Fruit fly (Drosophila melanogaster) whole organism, embryonic: ENCODE measurements around the gene CG17239.

Experiments used
- Adf1 ChIP-seq: fragments of 200-800 bp; sonication (Bioruptor generic); IDR thresholded peaks from 2 replicates; pipeline ENCODE4 v1.3.6; 2022; ENCODE audit warnings: missing biosample characterization, missing genetic modification characterization
- Aef1 ChIP-seq: fragments of 200-800 bp; sonication (Bioruptor generic); IDR thresholded peaks from 3 replicates; pipeline ENCODE4 v1.3.6; 2022; ENCODE audit warnings: missing biosample characterization, missing genetic modification characterization
- Antp ChIP-seq: fragments of 200-800 bp; sonication (Bioruptor generic); optimal IDR thresholded peaks from 3 replicates; lab custom pipeline; 2016; ENCODE audit warnings: missing biosample characterization, missing genetic modification characterization
- Blimp-1 ChIP-seq: fragments of 200-800 bp; sonication (Bioruptor generic); optimal IDR thresholded peaks from 3 replicates; lab custom pipeline; 2018; ENCODE audit warnings: missing biosample characterization, missing genetic modification characterization, mild to moderate bottlenecking, moderate library complexity, missing genetic modification reagents
- CG10209 ChIP-seq: fragments of 200-800 bp; sonication (Bioruptor generic); optimal IDR thresholded peaks from 3 replicates; lab custom pipeline; 2017; ENCODE audit warnings: missing biosample characterization, mild to moderate bottlenecking, missing genetic modification characterization, missing genetic modification reagents
- CG11695 ChIP-seq: fragments of 200-800 bp; sonication (Bioruptor generic); IDR thresholded peaks from 3 replicates; pipeline ENCODE4 v1.3.6; 2022; ENCODE audit warnings: missing biosample characterization, missing genetic modification characterization
- CG12769 ChIP-seq: fragments of 200-800 bp; sonication (Bioruptor generic); optimal IDR thresholded peaks from 2 replicates; lab custom pipeline; 2019; ENCODE audit warnings: missing biosample characterization, mild to moderate bottlenecking, missing genetic modification characterization, moderate library complexity
- CG13424 ChIP-seq: fragments of 200-800 bp; sonication (Bioruptor generic); optimal IDR thresholded peaks from 2 replicates; lab custom pipeline; 2019; ENCODE audit warnings: missing biosample characterization, mild to moderate bottlenecking, missing genetic modification characterization, moderate library complexity
- CG14050 ChIP-seq: fragments of 200-800 bp; sonication (Bioruptor generic); IDR thresholded peaks from 3 replicates; pipeline ENCODE4 v1.3.6; 2022; ENCODE audit warnings: missing biosample characterization, missing genetic modification characterization
- CG14965 ChIP-seq: fragments of 200-800 bp; sonication (Bioruptor generic); optimal IDR thresholded peaks from 2 replicates; lab custom pipeline; 2016; ENCODE audit warnings: missing biosample characterization, missing genetic modification characterization, borderline replicate concordance
- CG1603 ChIP-seq: fragments of 200-800 bp; sonication (Bioruptor generic); optimal IDR thresholded peaks from 2 replicates; lab custom pipeline; 2019; ENCODE audit warnings: missing biosample characterization, mild to moderate bottlenecking, missing genetic modification characterization, moderate library complexity
- CG17385 ChIP-seq: fragments of 200-800 bp; sonication (Bioruptor generic); optimal IDR thresholded peaks from 3 replicates; lab custom pipeline; 2018; ENCODE audit warnings: missing biosample characterization, mild to moderate bottlenecking, missing genetic modification characterization
- CG17829 ChIP-seq: fragments of 200-800 bp; optimal IDR thresholded peaks from 2 replicates; lab custom pipeline; 2019; ENCODE audit warnings: missing biosample characterization, mild to moderate bottlenecking, missing genetic modification characterization, moderate library complexity
- CG1832 ChIP-seq: fragments of 200-800 bp; sonication (Bioruptor generic); optimal IDR thresholded peaks from 2 replicates; lab custom pipeline; 2017; ENCODE audit warnings: missing biosample characterization, mild to moderate bottlenecking, missing genetic modification characterization, inconsistent platforms
- CG18476 ChIP-seq: fragments of 200-800 bp; sonication (Bioruptor generic); optimal IDR thresholded peaks from 2 replicates; lab custom pipeline; 2016; ENCODE audit warnings: missing biosample characterization, mild to moderate bottlenecking, missing genetic modification characterization
- CG2120 ChIP-seq: fragments of 200-800 bp; sonication (Bioruptor generic); optimal IDR thresholded peaks from 3 replicates; lab custom pipeline; 2016; ENCODE audit warnings: missing biosample characterization, missing genetic modification characterization
- CG4328 ChIP-seq: fragments of 200-800 bp; sonication (Bioruptor generic); optimal IDR thresholded peaks from 3 replicates; lab custom pipeline; 2017; ENCODE audit warnings: missing biosample characterization, missing genetic modification reagents, missing genetic modification characterization
- CG6654 ChIP-seq: fragments of 200-800 bp; sonication (Bioruptor generic); optimal IDR thresholded peaks from 2 replicates; lab custom pipeline; 2017; ENCODE audit warnings: missing biosample characterization, mild to moderate bottlenecking, missing genetic modification characterization
- CG9727 ChIP-seq: fragments of 200-800 bp; sonication (Bioruptor generic); optimal IDR thresholded peaks from 3 replicates; lab custom pipeline; 2017; ENCODE audit warnings: missing biosample characterization, mild to moderate bottlenecking, missing genetic modification characterization
- CG9876 ChIP-seq: fragments of 200-800 bp; sonication (Bioruptor generic); optimal IDR thresholded peaks from 2 replicates; lab custom pipeline; 2016; ENCODE audit warnings: missing biosample characterization, missing genetic modification characterization
- CG9932 ChIP-seq: fragments of 200-800 bp; sonication (Bioruptor generic); IDR thresholded peaks from 2 replicates; pipeline ENCODE4 v1.3.6; 2022; ENCODE audit warnings: missing biosample characterization, missing genetic modification characterization
- D19B ChIP-seq: fragments of 200-800 bp; sonication (Bioruptor generic); optimal IDR thresholded peaks from 2 replicates; lab custom pipeline; 2017; ENCODE audit warnings: missing biosample characterization, mild to moderate bottlenecking, missing genetic modification characterization
- Eip74EF ChIP-seq, 2 experiments: fragments of 200-800 bp in 1 of 2; fragments of >200 bp in 1 of 2; sonication (Bioruptor generic) in 1 of 2; optimal IDR thresholded peaks; 2 replicates each; lab custom pipeline; 2017 to 2019; ENCODE audit warnings: missing biosample characterization in 2 of 2, missing genetic modification characterization in 2 of 2, mild to moderate bottlenecking in 1 of 2, moderate library complexity in 1 of 2
- Elba2 ChIP-seq: fragments of 200-800 bp; sonication (Bioruptor generic); optimal IDR thresholded peaks from 3 replicates; lab custom pipeline; 2016; ENCODE audit warnings: missing biosample characterization, missing genetic modification characterization
- Fer2 ChIP-seq: fragments of 200-800 bp; sonication (Bioruptor generic); optimal IDR thresholded peaks from 2 replicates; lab custom pipeline; 2018; ENCODE audit warnings: missing biosample characterization, mild to moderate bottlenecking, missing genetic modification characterization, moderate library complexity
- GATAe ChIP-seq: fragments of 200-800 bp; sonication (Bioruptor generic); conservative IDR thresholded peaks from 2 replicates; pipeline ENCODE4 v1.3.6; 2022; ENCODE audit warnings: missing biosample characterization, missing genetic modification characterization
- HmgD ChIP-seq: fragments of 200-800 bp; sonication (Bioruptor generic); optimal IDR thresholded peaks from 3 replicates; lab custom pipeline; 2016; ENCODE audit warnings: missing biosample characterization, missing genetic modification characterization
- Hmx ChIP-seq: fragments of 200-800 bp; sonication (Bioruptor generic); optimal IDR thresholded peaks from 2 replicates; lab custom pipeline; 2016; ENCODE audit warnings: missing biosample characterization, missing genetic modification characterization
- Neu2 ChIP-seq: fragments of 200-800 bp; sonication (Bioruptor generic); optimal IDR thresholded peaks from 3 replicates; lab custom pipeline; 2016; ENCODE audit warnings: missing biosample characterization, missing genetic modification characterization, borderline replicate concordance
- Oli ChIP-seq: fragments of 200-800 bp; sonication (Bioruptor generic); optimal IDR thresholded peaks from 2 replicates; lab custom pipeline; 2018; ENCODE audit warnings: missing biosample characterization, mild to moderate bottlenecking, missing genetic modification characterization, moderate library complexity
- Side ChIP-seq: fragments of 200-800 bp; sonication (Bioruptor generic); optimal IDR thresholded peaks from 2 replicates; lab custom pipeline; 2016; ENCODE audit warnings: missing biosample characterization, missing genetic modification characterization
- Six4 ChIP-seq: fragments of 200-800 bp; sonication (Bioruptor generic); optimal IDR thresholded peaks from 2 replicates; lab custom pipeline; 2016; ENCODE audit warnings: missing biosample characterization, missing genetic modification characterization
- Spps ChIP-seq: fragments of 200-800 bp; sonication (Bioruptor generic); optimal IDR thresholded peaks from 2 replicates; lab custom pipeline; 2018; ENCODE audit warnings: missing biosample characterization, mild to moderate bottlenecking, missing genetic modification characterization
- Stat92E ChIP-seq, 3 experiments: fragments of >200 bp in 2 of 3; fragments of 200-800 bp in 1 of 3; sonication (Bioruptor generic) in 1 of 3; optimal IDR thresholded peaks; 2 replicates each; lab custom pipeline; 2017 to 2019; ENCODE audit warnings: missing biosample characterization in 3 of 3, missing genetic modification characterization in 3 of 3, mild to moderate bottlenecking in 1 of 3, moderate library complexity in 1 of 3
- Tbp ChIP-seq: fragments of >200 bp; optimal IDR thresholded peaks from 2 replicates; lab custom pipeline; 2018; ENCODE audit warnings: missing biosample characterization, missing genetic modification characterization
- bab2 ChIP-seq: fragments of 200-800 bp; sonication (Bioruptor generic); optimal IDR thresholded peaks from 2 replicates; lab custom pipeline; 2016; ENCODE audit warnings: missing biosample characterization, missing genetic modification characterization
- chn ChIP-seq: fragments of 200-800 bp; sonication (Bioruptor generic); optimal IDR thresholded peaks from 2 replicates; lab custom pipeline; 2016; ENCODE audit warnings: missing biosample characterization, missing genetic modification characterization
- danr ChIP-seq: fragments of 200-800 bp; sonication (Bioruptor generic); IDR thresholded peaks from 2 replicates; pipeline ENCODE4 v1.3.6; 2022; ENCODE audit warnings: missing biosample characterization, missing genetic modification characterization
- disco-r ChIP-seq: fragments of 200-800 bp; sonication (Bioruptor generic); optimal IDR thresholded peaks from 2 replicates; lab custom pipeline; 2016; ENCODE audit warnings: missing biosample characterization, missing genetic modification characterization
- eyg ChIP-seq: fragments of 200-800 bp; sonication (Bioruptor generic); optimal IDR thresholded peaks from 3 replicates; lab custom pipeline; 2016; ENCODE audit warnings: missing biosample characterization, missing genetic modification characterization
- fu2 ChIP-seq: fragments of 200-800 bp; sonication (Bioruptor generic); optimal IDR thresholded peaks from 2 replicates; lab custom pipeline; 2016; ENCODE audit warnings: missing biosample characterization, missing genetic modification characterization
- gfzf ChIP-seq: fragments of 200-800 bp; sonication (Bioruptor generic); optimal IDR thresholded peaks from 2 replicates; lab custom pipeline; 2016; ENCODE audit warnings: missing biosample characterization, mild to moderate bottlenecking, missing genetic modification characterization, moderate library complexity
- kay ChIP-seq: fragments of 200-800 bp; sonication (Bioruptor generic); optimal IDR thresholded peaks from 2 replicates; lab custom pipeline; 2016; ENCODE audit warnings: missing biosample characterization, missing genetic modification characterization
- lab ChIP-seq: fragments of 200-800 bp; sonication (Bioruptor generic); optimal IDR thresholded peaks from 3 replicates; lab custom pipeline; 2017; ENCODE audit warnings: missing biosample characterization, missing genetic modification characterization, mild to moderate bottlenecking, moderate library complexity, missing genetic modification reagents
- lbe ChIP-seq: fragments of 200-800 bp; sonication (Bioruptor generic); optimal IDR thresholded peaks from 2 replicates; lab custom pipeline; 2016; ENCODE audit warnings: missing biosample characterization, mild to moderate bottlenecking, missing genetic modification characterization
- nerfin-2 ChIP-seq: fragments of 200-800 bp; sonication (Bioruptor generic); IDR thresholded peaks from 2 replicates; pipeline ENCODE4 v1.3.6; 2022; ENCODE audit warnings: missing biosample characterization, missing genetic modification characterization; ENCODE audit not compliant: partially characterized antibody
- sc ChIP-seq, 3 experiments: fragments of >200 bp in 2 of 3; fragments of 200-800 bp in 1 of 3; sonication (Bioruptor generic) in 1 of 3; optimal IDR thresholded peaks; 2 replicates in 2 of 3; 3 replicates in 1 of 3; lab custom pipeline; 2017; ENCODE audit warnings: mild to moderate bottlenecking in 1 of 3, missing biosample characterization in 1 of 3, missing genetic modification characterization in 1 of 3, missing genetic modification reagents in 1 of 3
- sim ChIP-seq: fragments of 200-800 bp; sonication (Bioruptor generic); IDR thresholded peaks from 2 replicates; pipeline ENCODE4 v1.3.6; 2022; ENCODE audit warnings: missing biosample characterization, missing genetic modification characterization
- so ChIP-seq: fragments of 200-800 bp; sonication (Bioruptor generic); IDR thresholded peaks from 3 replicates; pipeline ENCODE4 v1.3.6; 2022; ENCODE audit warnings: missing biosample characterization, missing genetic modification characterization
- stc ChIP-seq: fragments of 200-800 bp; sonication (Bioruptor generic); IDR thresholded peaks from 2 replicates; pipeline ENCODE4 v1.3.6; 2022; ENCODE audit warnings: missing biosample characterization, missing genetic modification characterization
- zfh2 ChIP-seq: fragments of 200-800 bp; sonication (Bioruptor generic); optimal IDR thresholded peaks from 2 replicates; lab custom pipeline; 2016; ENCODE audit warnings: missing biosample characterization, missing genetic modification characterization

CG17239 gene

dm6 chr2L:2214004-2214403, 38.1 kb downstream of the CG17239 start, which contains the start of the genes Uch and CG34174 (continued):
- no peak for TF ChIP-seq CG14965 (GFP tag; lab: Kevin White, UChicago)
- TF ChIP-seq Stat92E (GFP tag; optimal IDR thresholded peaks at IDR 0.05; lab: Kevin White, UChicago) = peak in 1 of 3 experiments; percentile 23
- no peak for TF ChIP-seq CG9876 (GFP tag; lab: Kevin White, UChicago)
- TF ChIP-seq nerfin-2 (GFP tag; lab: Robert Waterston, UW) = no peak; the same call in 1 of the 2 replicates
- no peak for TF ChIP-seq danr (GFP tag; lab: Robert Waterston, UW)
- no peak for TF ChIP-seq CG9932 (GFP tag; lab: Robert Waterston, UW)
- peak; percentile 12 for TF ChIP-seq CG9727
- no peak for TF ChIP-seq Hmx (GFP tag; lab: Kevin White, UChicago)
- TF ChIP-seq CG17829 (tag; lab: Kevin White, UChicago) = peak; percentile 19
- no peak for TF ChIP-seq Neu2 (GFP tag; lab: Kevin White, UChicago)
- no peak for TF ChIP-seq D19B
- no peak for TF ChIP-seq Antp (GFP tag; lab: Kevin White, UChicago)
- no peak for TF ChIP-seq stc (GFP tag; lab: Robert Waterston, UW)
- TF ChIP-seq Elba2 (GFP tag; lab: Kevin White, UChicago) = no peak
- no peak for TF ChIP-seq lab
- TF ChIP-seq HmgD (GFP tag; lab: Kevin White, UChicago) = no peak
- TF ChIP-seq CG11695 (GFP tag; lab: Robert Waterston, UW) = no peak
- no peak for TF ChIP-seq GATAe (GFP tag; lab: Robert Waterston, UW)
- no peak for TF ChIP-seq Side (GFP tag; lab: Kevin White, UChicago)
- no peak for TF ChIP-seq so (GFP tag; lab: Robert Waterston, UW)
- no peak for TF ChIP-seq CG4328 (GFP tag; lab: Kevin White, UChicago)
- no peak for TF ChIP-seq Eip74EF (GFP tag; optimal IDR thresholded peaks at IDR 0.05; lab: Kevin White, UChicago)
- no peak for TF ChIP-seq chn
- TF ChIP-seq CG2120 = peak; percentile 5
- TF ChIP-seq CG17385 = peak; percentile 40
- no peak for TF ChIP-seq CG18476 (GFP tag; lab: Kevin White, UChicago)
- no peak for TF ChIP-seq gfzf (GFP tag; lab: Kevin White, UChicago)
- no peak for TF ChIP-seq Aef1 (GFP tag; lab: Robert Waterston, UW)
- TF ChIP-seq Fer2 (tag; lab: Kevin White, UChicago) = no peak
- TF ChIP-seq bab2 = no peak
- no peak for TF ChIP-seq Tbp (GFP tag; lab: Kevin White, UChicago)
- no peak for TF ChIP-seq sc (optimal IDR thresholded peaks at IDR 0.05; lab: Kevin White, UChicago)
- TF ChIP-seq sc (GFP tag; optimal IDR thresholded peaks at IDR 0.05; lab: Kevin White, UChicago) = no peak
- no peak for TF ChIP-seq Spps (tag; lab: Kevin White, UChicago)
- peak; percentile 36 for TF ChIP-seq CG1603 (tag; lab: Kevin White, UChicago)
- no peak for TF ChIP-seq CG6654 (GFP tag; lab: Kevin White, UChicago)
- TF ChIP-seq disco-r (GFP tag; lab: Kevin White, UChicago) = no peak
- TF ChIP-seq Adf1 (GFP tag; lab: Robert Waterston, UW) = no peak
- no peak for TF ChIP-seq CG14050 (GFP tag; lab: Robert Waterston, UW)
- no peak for TF ChIP-seq CG12769 (tag; lab: Kevin White, UChicago)
- TF ChIP-seq Blimp-1 (GFP tag; lab: Kevin White, UChicago) = no peak
- no peak for TF ChIP-seq CG10209 (GFP tag; lab: Kevin White, UChicago)
- peak; percentile 37 for TF ChIP-seq CG13424
- no peak for TF ChIP-seq Six4 (GFP tag; lab: Kevin White, UChicago)
- no peak for TF ChIP-seq eyg (GFP tag; lab: Kevin White, UChicago)
- TF ChIP-seq lbe (GFP tag; lab: Kevin White, UChicago) = peak; percentile 43
- no peak for TF ChIP-seq Oli (tag; lab: Kevin White, UChicago)
- TF ChIP-seq zfh2 (GFP tag; lab: Kevin White, UChicago) = peak; percentile 1
- no peak for TF ChIP-seq sim (GFP tag; lab: Robert Waterston, UW)
- peak; percentile 20 for TF ChIP-seq fu2 (GFP tag; lab: Kevin White, UChicago)
- TF ChIP-seq kay (GFP tag; lab: Kevin White, UChicago) = no peak
- TF ChIP-seq CG1832 = no peak
